In genomic region chr3R:13797823-13798446, dm6 we compare ENCODE assay signal across 3 fruit fly cellular contexts.
TF ChIP-seq lines count a peak whose summit lies in the region.

No protein-coding gene starts in this region.

- no peak for TF ChIP-seq CTCF in whole organism, embryonic (GFP tag; optimal IDR thresholded peaks at IDR 0.05; lab: Kevin White, UChicago)

TF ChIP-seq in whole organism, embryonic, 481 proteins besides CTCF, POLR2A, EP300 and RAD21 (continues in another document):
- no peak for TF ChIP-seq Dref (GFP tag; IDR thresholded peaks at IDR 0.05; lab: Robert Waterston, UW)
- no peak for TF ChIP-seq Dek (tag; optimal IDR thresholded peaks at IDR 0.05; lab: Kevin White, UChicago)
- TF ChIP-seq vnd (GFP tag; IDR thresholded peaks at IDR 0.05; lab: Robert Waterston, UW; ENCODE audit: partially characterized antibody): peak; percentile 65
- no peak for TF ChIP-seq CG9727 (GFP tag; optimal IDR thresholded peaks at IDR 0.05; lab: Kevin White, UChicago)
- peak; percentile 18 for TF ChIP-seq CG11504 (tag; optimal IDR thresholded peaks at IDR 0.05; lab: Kevin White, UChicago)
- TF ChIP-seq btn (GFP tag; optimal IDR thresholded peaks at IDR 0.05; lab: Kevin White, UChicago): no peak
- peak; percentile 40; the same call in 1 of the 2 replicates for TF ChIP-seq CG2129 (GFP tag; IDR thresholded peaks at IDR 0.05; lab: Robert Waterston, UW; ENCODE audit: partially characterized antibody)
- TF ChIP-seq mam (GFP tag; optimal IDR thresholded peaks at IDR 0.05; lab: Kevin White, UChicago): no peak
- TF ChIP-seq D19A (tag; optimal IDR thresholded peaks at IDR 0.05; lab: Kevin White, UChicago): no peak
- peak; percentile 50; the same call in 2 of the 3 replicates for TF ChIP-seq CG34224 (GFP tag; IDR thresholded peaks at IDR 0.05; lab: Robert Waterston, UW; ENCODE audit: partially characterized antibody)
- no peak for TF ChIP-seq cas (GFP tag; IDR thresholded peaks at IDR 0.05; lab: Robert Waterston, UW)
- 0 out of 3 replicates have a peak, but pooled peaks have one; percentile 12 for TF ChIP-seq ci (GFP tag; IDR thresholded peaks at IDR 0.05; lab: Robert Waterston, UW)
- TF ChIP-seq otp (GFP tag; IDR thresholded peaks at IDR 0.05; lab: Robert Waterston, UW): no peak
- no peak for TF ChIP-seq ken (GFP tag; IDR thresholded peaks at IDR 0.05; lab: Robert Waterston, UW)
- TF ChIP-seq sens (GFP tag; lab: Kevin White, UChicago): peak; percentile 45
- peak; percentile 77; the same call in 1 of the 2 replicates for TF ChIP-seq amos (GFP tag; IDR thresholded peaks at IDR 0.05; lab: Robert Waterston, UW; ENCODE audit: partially characterized antibody)
- no peak for TF ChIP-seq CG5180 (GFP tag; optimal IDR thresholded peaks at IDR 0.05; lab: Kevin White, UChicago)
- TF ChIP-seq CG17829 (tag; optimal IDR thresholded peaks at IDR 0.05; lab: Kevin White, UChicago): no peak
- TF ChIP-seq Hr51 (GFP tag; optimal IDR thresholded peaks at IDR 0.05; lab: Kevin White, UChicago): no peak
- peak; percentile 73 for TF ChIP-seq tna (GFP tag; IDR thresholded peaks at IDR 0.05; lab: Robert Waterston, UW; ENCODE audit: partially characterized antibody)
- TF ChIP-seq Opbp (GFP tag; IDR thresholded peaks at IDR 0.05; lab: Robert Waterston, UW; ENCODE audit: partially characterized antibody): peak; percentile 74; the same call in 2 of the 3 replicates
- TF ChIP-seq Med (GFP tag; lab: Kevin White, UChicago): peak; percentile 28
- TF ChIP-seq ara (GFP tag; IDR thresholded peaks at IDR 0.05; lab: Robert Waterston, UW): no peak
- TF ChIP-seq CG9437 (GFP tag; optimal IDR thresholded peaks at IDR 0.05; lab: Kevin White, UChicago): no peak
- peak; percentile 86 for TF ChIP-seq CG16813 (GFP tag; IDR thresholded peaks at IDR 0.05; lab: Robert Waterston, UW; ENCODE audit: partially characterized antibody)
- no peak for TF ChIP-seq Aef1 (GFP tag; IDR thresholded peaks at IDR 0.05; lab: Robert Waterston, UW)
- no peak for TF ChIP-seq CG30431 (GFP tag; optimal IDR thresholded peaks at IDR 0.05; lab: Kevin White, UChicago)
- TF ChIP-seq ac (GFP tag; optimal IDR thresholded peaks at IDR 0.05; lab: Kevin White, UChicago): no peak
- no peak for TF ChIP-seq CG6654 (GFP tag; optimal IDR thresholded peaks at IDR 0.05; lab: Kevin White, UChicago)

TF ChIP-seq in whole organism, prepupa, 60 proteins besides CTCF, POLR2A, EP300 and RAD21:
- TF ChIP-seq fkh (GFP tag; optimal IDR thresholded peaks at IDR 0.05; lab: Kevin White, UChicago) (peak; percentile 39), svp (GFP tag; lab: Kevin White, UChicago) (peak; percentile 38), vri (GFP tag; optimal IDR thresholded peaks at IDR 0.05; lab: Kevin White, UChicago) (no peak), Eip78C (GFP tag; lab: Kevin White, UChicago) (peak; percentile 40)

TF ChIP-seq in whole organism, wandering third instar larva, 38 proteins besides CTCF, POLR2A, EP300 and RAD21:
- TF ChIP-seq Dif (GFP tag; optimal IDR thresholded peaks at IDR 0.05; lab: Kevin White, UChicago; ENCODE audit: partially characterized antibody): no peak
- no peak for TF ChIP-seq N (GFP tag; optimal IDR thresholded peaks at IDR 0.05; lab: Kevin White, UChicago)
- TF ChIP-seq dsf (GFP tag; optimal IDR thresholded peaks at IDR 0.05; lab: Kevin White, UChicago; ENCODE audit: borderline replicate concordance): no peak
- TF ChIP-seq h (GFP tag; optimal IDR thresholded peaks at IDR 0.05; lab: Kevin White, UChicago): no peak
- TF ChIP-seq foxo (GFP tag; optimal IDR thresholded peaks at IDR 0.05; lab: Kevin White, UChicago): no peak
- no peak for TF ChIP-seq usp (GFP tag; optimal IDR thresholded peaks at IDR 0.05; lab: Kevin White, UChicago)
- no peak for TF ChIP-seq Rel (GFP tag; optimal IDR thresholded peaks at IDR 0.05; lab: Kevin White, UChicago)
- TF ChIP-seq Rel (tag; optimal IDR thresholded peaks at IDR 0.05; lab: Kevin White, UChicago): peak; percentile 8
- no peak for TF ChIP-seq GATAd (GFP tag; optimal IDR thresholded peaks at IDR 0.05; lab: Kevin White, UChicago)
